Worm (Caenorhabditis elegans): Measurements from ENCODE around the gene mif-4.

DNA sequence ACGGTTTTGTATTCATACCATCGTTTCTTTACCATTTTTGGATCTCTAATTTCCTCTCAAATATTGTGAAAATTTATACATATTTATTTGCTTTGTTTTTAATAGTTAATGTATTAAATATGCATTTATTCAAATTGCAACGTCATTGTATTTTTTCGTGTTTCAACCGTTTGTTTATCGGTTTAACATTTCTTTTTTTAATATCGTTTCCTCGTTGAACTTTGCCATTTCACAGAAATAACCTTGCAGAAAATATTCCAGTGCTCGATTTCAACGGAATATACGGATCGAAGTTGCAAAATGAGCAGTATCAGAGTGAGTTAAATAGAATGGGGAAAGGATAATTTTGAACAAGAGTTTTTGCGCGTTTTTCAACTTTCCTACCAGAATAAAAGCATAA, 6.5 kb downstream of the mif-4 start, which contains the start of gene seu-1:
- TF ChIP-seq mdl-1 (tag; optimal IDR thresholded peaks at IDR 0.05), result no peak
- TF ChIP-seq ztf-11 (tag; optimal IDR thresholded peaks at IDR 0.05), result no peak
- no peak for TF ChIP-seq nhr-77 (tag; optimal IDR thresholded peaks at IDR 0.05)
- TF ChIP-seq ZK337.2 (GFP tag; IDR thresholded peaks at IDR 0.05), result no peak
- TF ChIP-seq skn-1 (tag; optimal IDR thresholded peaks at IDR 0.05), result no peak
- TF ChIP-seq ces-1 (GFP tag; optimal IDR thresholded peaks at IDR 0.05), result no peak
- no peak for TF ChIP-seq nhr-111 (GFP tag; optimal IDR thresholded peaks at IDR 0.05)
- TF ChIP-seq dmd-6 (GFP tag; IDR thresholded peaks at IDR 0.05), result no peak
